Fruit fly (Drosophila melanogaster): ENCODE results near the gene nmd.

The nmd gene

dm6 chr2L:10339212-10339721 is 35.5 kb upstream of the nmd start, which contains the start of gene SamDC (continued):
- TF ChIP-seq hbn (GFP tag; IDR thresholded peaks at IDR 0.05; ENCODE audit: partially characterized antibody): peak; percentile 54
- TF ChIP-seq zen2 (GFP tag; IDR thresholded peaks at IDR 0.05; ENCODE audit: partially characterized antibody): no peak; the same call in 2 of the 3 replicates
- TF ChIP-seq CG3995 (GFP tag; optimal IDR thresholded peaks at IDR 0.05): peak; percentile 8
- TF ChIP-seq CG7963 (GFP tag; IDR thresholded peaks at IDR 0.05; ENCODE audit: partially characterized antibody): peak; percentile 76
- no peak for TF ChIP-seq Vsx1 (GFP tag; optimal IDR thresholded peaks at IDR 0.05)
- TF ChIP-seq ac (GFP tag; optimal IDR thresholded peaks at IDR 0.05): no peak
- peak; percentile 21 for TF ChIP-seq CG7556 (GFP tag; optimal IDR thresholded peaks at IDR 0.05)
- no peak for TF ChIP-seq aop (GFP tag; IDR thresholded peaks at IDR 0.05)
- TF ChIP-seq caup (GFP tag; optimal IDR thresholded peaks at IDR 0.05; ENCODE audit: severe bottlenecking): peak; percentile 45
- TF ChIP-seq fd102C (GFP tag; optimal IDR thresholded peaks at IDR 0.05): no peak
- TF ChIP-seq amos (GFP tag; IDR thresholded peaks at IDR 0.05; ENCODE audit: partially characterized antibody): peak; percentile 88; the same call in 1 of the 2 replicates
- TF ChIP-seq CG12942 (GFP tag; optimal IDR thresholded peaks at IDR 0.05): peak; percentile 4
- TF ChIP-seq gcm (GFP tag; optimal IDR thresholded peaks at IDR 0.05): no peak
- no peak for TF ChIP-seq H2.0 (GFP tag; IDR thresholded peaks at IDR 0.05)
- no peak for TF ChIP-seq so (GFP tag; IDR thresholded peaks at IDR 0.05)
- TF ChIP-seq CG6689 (GFP tag; IDR thresholded peaks at IDR 0.05): 0 out of 2 replicates have a peak, but pooled peaks have one; percentile 24
- TF ChIP-seq CG13296 (GFP tag; optimal IDR thresholded peaks at IDR 0.05): no peak
- 0 out of 2 replicates have a peak, but pooled peaks have one; percentile 31 for TF ChIP-seq CG4360 (GFP tag; IDR thresholded peaks at IDR 0.05)
- no peak for TF ChIP-seq CG1792 (GFP tag; optimal IDR thresholded peaks at IDR 0.05)
- no peak for TF ChIP-seq tio (GFP tag; optimal IDR thresholded peaks at IDR 0.05)
- TF ChIP-seq CG2678 (tag; optimal IDR thresholded peaks at IDR 0.05): peak; percentile 33
- 0 out of 2 replicates have a peak, but pooled peaks have one; percentile 21 for TF ChIP-seq al (GFP tag; IDR thresholded peaks at IDR 0.05)
- TF ChIP-seq CG15601 (tag; optimal IDR thresholded peaks at IDR 0.05): peak; percentile 59
- no peak for TF ChIP-seq lab (GFP tag; optimal IDR thresholded peaks at IDR 0.05)
- TF ChIP-seq CG31365 (tag; optimal IDR thresholded peaks at IDR 0.05): no peak
- peak; percentile 52 for TF ChIP-seq CG7839 (tag; optimal IDR thresholded peaks at IDR 0.05)
- TF ChIP-seq gem (tag; optimal IDR thresholded peaks at IDR 0.05): peak; percentile 76
- no peak for TF ChIP-seq Camta (GFP tag; optimal IDR thresholded peaks at IDR 0.05)
- peak; percentile 38 for TF ChIP-seq psq (GFP tag; optimal IDR thresholded peaks at IDR 0.05)
- no peak for TF ChIP-seq CG33557 (GFP tag; optimal IDR thresholded peaks at IDR 0.05)
- TF ChIP-seq cato (GFP tag; optimal IDR thresholded peaks at IDR 0.05; ENCODE audit: borderline replicate concordance): no peak
- no peak for TF ChIP-seq jing (GFP tag; optimal IDR thresholded peaks at IDR 0.05)
- peak; percentile 63 for TF ChIP-seq PHDP (tag; optimal IDR thresholded peaks at IDR 0.05)
- no peak for TF ChIP-seq CG11456 (GFP tag; IDR thresholded peaks at IDR 0.05)
- no peak for TF ChIP-seq CG6654 (GFP tag; optimal IDR thresholded peaks at IDR 0.05)
- peak; percentile 90; the same call in 3 of the 4 replicates for TF ChIP-seq chinmo (GFP tag; IDR thresholded peaks at IDR 0.05; ENCODE audit: partially characterized antibody)
- peak; percentile 57; the same call in 1 of the 2 replicates for TF ChIP-seq CG2129 (GFP tag; IDR thresholded peaks at IDR 0.05; ENCODE audit: partially characterized antibody)
- no peak for TF ChIP-seq Rx (GFP tag; IDR thresholded peaks at IDR 0.05)
- peak; percentile 25 for TF ChIP-seq Meics (GFP tag; optimal IDR thresholded peaks at IDR 0.05)
- peak; percentile 33 for TF ChIP-seq CG6854 (GFP tag; optimal IDR thresholded peaks at IDR 0.05)
- peak; percentile 36 for TF ChIP-seq CG10209 (GFP tag; optimal IDR thresholded peaks at IDR 0.05)
- peak; percentile 32 for TF ChIP-seq CG12769 (tag; optimal IDR thresholded peaks at IDR 0.05)
- TF ChIP-seq dpn (GFP tag; optimal IDR thresholded peaks at IDR 0.05): peak; percentile 33 to 47
- no peak for TF ChIP-seq CG32772 (GFP tag; IDR thresholded peaks at IDR 0.05)
- TF ChIP-seq CG13287 (GFP tag; IDR thresholded peaks at IDR 0.05; ENCODE audit: partially characterized antibody): peak; percentile 79
- TF ChIP-seq toy (GFP tag; IDR thresholded peaks at IDR 0.05): no peak
- no peak for TF ChIP-seq CG30431 (GFP tag; optimal IDR thresholded peaks at IDR 0.05)
- no peak for TF ChIP-seq Usf (GFP tag; optimal IDR thresholded peaks at IDR 0.05)
- no peak for TF ChIP-seq yki (optimal IDR thresholded peaks at IDR 0.05)
